Fruit fly (Drosophila melanogaster) whole organism, embryonic: ENCODE measurements around the gene ATPsynG.

Experiments
- Abd-B ChIP-seq: fragments of 200-800 bp; sonication (Bioruptor generic); optimal IDR thresholded peaks from 2 replicates; lab custom pipeline; 2018; ENCODE audit warnings: missing biosample characterization, mild to moderate bottlenecking, missing genetic modification characterization, moderate library complexity
- Ada2b ChIP-seq: fragments of 200-800 bp; sonication (Bioruptor generic); IDR thresholded peaks from 2 replicates; pipeline ENCODE4 v1.3.6; 2022; ENCODE audit warnings: missing biosample characterization, missing genetic modification characterization
- Antp ChIP-seq: fragments of 200-800 bp; sonication (Bioruptor generic); optimal IDR thresholded peaks from 3 replicates; lab custom pipeline; 2016; ENCODE audit warnings: missing biosample characterization, missing genetic modification characterization
- CG10431 ChIP-seq: fragments of 200-800 bp; sonication (Bioruptor generic); optimal IDR thresholded peaks from 3 replicates; lab custom pipeline; 2018; ENCODE audit warnings: missing biosample characterization, mild to moderate bottlenecking, missing genetic modification characterization
- CG11247 ChIP-seq: fragments of 200-800 bp; sonication (Bioruptor generic); IDR thresholded peaks from 2 replicates; pipeline ENCODE4 v1.3.6; 2022; ENCODE audit warnings: missing biosample characterization, missing genetic modification characterization
- CG11560 ChIP-seq: fragments of 200-800 bp; sonication (Bioruptor generic); IDR thresholded peaks from 3 replicates; pipeline ENCODE4 v1.3.6; 2022; ENCODE audit warnings: missing biosample characterization, missing genetic modification characterization
- CG12744 ChIP-seq: fragments of 200-800 bp; sonication (Bioruptor generic); optimal IDR thresholded peaks from 2 replicates; lab custom pipeline; 2016; ENCODE audit warnings: missing biosample characterization, missing genetic modification characterization
- CG14050 ChIP-seq: fragments of 200-800 bp; sonication (Bioruptor generic); IDR thresholded peaks from 3 replicates; pipeline ENCODE4 v1.3.6; 2022; ENCODE audit warnings: missing biosample characterization, missing genetic modification characterization
- CG14667 ChIP-seq: fragments of 200-800 bp; sonication (Bioruptor generic); IDR thresholded peaks from 2 replicates; pipeline ENCODE4 v1.3.6; 2022; ENCODE audit warnings: missing biosample characterization, missing genetic modification characterization
- CG1603 ChIP-seq: fragments of 200-800 bp; sonication (Bioruptor generic); optimal IDR thresholded peaks from 2 replicates; lab custom pipeline; 2019; ENCODE audit warnings: missing biosample characterization, mild to moderate bottlenecking, missing genetic modification characterization, moderate library complexity
- CG16779 ChIP-seq: fragments of 200-800 bp; sonication (Bioruptor generic); IDR thresholded peaks from 2 replicates; pipeline ENCODE4 v1.3.6; 2022; ENCODE audit warnings: missing biosample characterization, missing genetic modification characterization
- CG16815 ChIP-seq: fragments of 200-800 bp; sonication (Bioruptor generic); optimal IDR thresholded peaks from 3 replicates; lab custom pipeline; 2017; ENCODE audit warnings: missing biosample characterization, mild to moderate bottlenecking, missing genetic modification characterization
- CG3065 ChIP-seq: fragments of 200-800 bp; sonication (Bioruptor generic); optimal IDR thresholded peaks from 2 replicates; lab custom pipeline; 2016; ENCODE audit warnings: missing biosample characterization, missing genetic modification characterization
- CG34224 ChIP-seq: fragments of 200-800 bp; sonication (Bioruptor generic); IDR thresholded peaks from 3 replicates; pipeline ENCODE4 v1.3.6; 2022; ENCODE audit warnings: missing biosample characterization, missing genetic modification characterization; ENCODE audit not compliant: partially characterized antibody
- CG6813 ChIP-seq: fragments of 200-800 bp; sonication (Bioruptor generic); optimal IDR thresholded peaks from 2 replicates; lab custom pipeline; 2017; ENCODE audit warnings: missing biosample characterization, missing genetic modification characterization, mild to moderate bottlenecking, moderate library complexity, missing genetic modification reagents
- CG7839 ChIP-seq: fragments of 200-800 bp; sonication (Bioruptor generic); optimal IDR thresholded peaks from 3 replicates; lab custom pipeline; 2018; ENCODE audit warnings: missing biosample characterization, mild to moderate bottlenecking, missing genetic modification characterization, moderate library complexity
- CG8281 ChIP-seq: fragments of 200-800 bp; sonication (Bioruptor generic); optimal IDR thresholded peaks from 2 replicates; lab custom pipeline; 2018; ENCODE audit warnings: missing biosample characterization, mild to moderate bottlenecking, missing genetic modification characterization, moderate library complexity
- CG8290 ChIP-seq, 3 experiments: fragments of 200-800 bp; sonication (Bioruptor generic); optimal IDR thresholded peaks; 2 replicates each; lab custom pipeline; 2016 to 2019; ENCODE audit warnings: missing biosample characterization in 3 of 3, missing genetic modification characterization in 3 of 3, mild to moderate bottlenecking in 2 of 3, moderate library complexity in 1 of 3
- CrebB ChIP-seq: fragments of 200-800 bp; sonication (Bioruptor generic); optimal IDR thresholded peaks from 3 replicates; lab custom pipeline; 2018; ENCODE audit warnings: missing biosample characterization, mild to moderate bottlenecking, missing genetic modification characterization
- D19B ChIP-seq: fragments of 200-800 bp; sonication (Bioruptor generic); optimal IDR thresholded peaks from 2 replicates; lab custom pipeline; 2017; ENCODE audit warnings: missing biosample characterization, mild to moderate bottlenecking, missing genetic modification characterization
- Dp ChIP-seq: fragments of 200-800 bp; sonication (Bioruptor generic); optimal IDR thresholded peaks from 2 replicates; lab custom pipeline; 2018; ENCODE audit warnings: missing biosample characterization, mild to moderate bottlenecking, missing genetic modification characterization, moderate library complexity
- E2f2 ChIP-seq: fragments of 200-800 bp; sonication (Bioruptor generic); IDR thresholded peaks from 2 replicates; pipeline ENCODE4 v1.3.6; 2022; ENCODE audit warnings: missing biosample characterization, missing genetic modification characterization
- Elba2 ChIP-seq: fragments of 200-800 bp; sonication (Bioruptor generic); optimal IDR thresholded peaks from 3 replicates; lab custom pipeline; 2016; ENCODE audit warnings: missing biosample characterization, missing genetic modification characterization
- Fer1 ChIP-seq: fragments of 200-800 bp; sonication (Bioruptor generic); optimal IDR thresholded peaks from 2 replicates; lab custom pipeline; 2017; ENCODE audit warnings: missing biosample characterization, mild to moderate bottlenecking, missing genetic modification characterization
- Gsc ChIP-seq: fragments of 200-800 bp; sonication (Bioruptor generic); IDR thresholded peaks from 2 replicates; pipeline ENCODE4 v1.3.6; 2022; ENCODE audit warnings: missing biosample characterization, missing genetic modification characterization
- Hmr ChIP-seq: fragments of 200-800 bp; sonication (Bioruptor generic); optimal IDR thresholded peaks from 3 replicates; lab custom pipeline; 2017; ENCODE audit warnings: mild to moderate bottlenecking, missing biosample characterization, missing genetic modification reagents, missing genetic modification characterization
- MTF-1 ChIP-seq: fragments of 200-800 bp; sonication (Bioruptor generic); optimal IDR thresholded peaks from 2 replicates; lab custom pipeline; 2018; ENCODE audit warnings: missing biosample characterization, mild to moderate bottlenecking, missing genetic modification characterization, borderline replicate concordance
- Optix ChIP-seq: fragments of 200-800 bp; sonication (Bioruptor generic); IDR thresholded peaks from 3 replicates; pipeline ENCODE4 v1.3.6; 2022; ENCODE audit warnings: missing biosample characterization, missing genetic modification characterization
- Sox102F ChIP-seq: fragments of 200-800 bp; sonication (Bioruptor generic); optimal IDR thresholded peaks from 2 replicates; lab custom pipeline; 2018; ENCODE audit warnings: missing biosample characterization, mild to moderate bottlenecking, missing genetic modification characterization, moderate library complexity
- Ssrp ChIP-seq: fragments of 200-800 bp; sonication (Bioruptor generic); optimal IDR thresholded peaks from 2 replicates; lab custom pipeline; 2018; ENCODE audit warnings: missing biosample characterization, mild to moderate bottlenecking, missing genetic modification characterization, moderate library complexity
- Usf ChIP-seq: fragments of 200-800 bp; sonication (Bioruptor generic); optimal IDR thresholded peaks from 2 replicates; lab custom pipeline; 2017; ENCODE audit warnings: missing genotype, missing biosample characterization, missing genetic modification characterization
- YL-1 ChIP-seq: fragments of 200-800 bp; sonication (Bioruptor generic); optimal IDR thresholded peaks from 3 replicates; lab custom pipeline; 2017; ENCODE audit warnings: missing biosample characterization, mild to moderate bottlenecking, missing genetic modification characterization
- crol ChIP-seq: fragments of 200-800 bp; sonication (Bioruptor generic); IDR thresholded peaks from 2 replicates; pipeline ENCODE4 v1.3.6; 2022; ENCODE audit warnings: missing biosample characterization, missing genetic modification characterization
- esg ChIP-seq: fragments of 200-800 bp; sonication (Bioruptor generic); conservative IDR thresholded peaks from 2 replicates; pipeline ENCODE4 v1.3.6; 2022; ENCODE audit warnings: missing biosample characterization, missing genetic modification characterization
- gsb ChIP-seq: fragments of 200-800 bp; sonication (Bioruptor generic); IDR thresholded peaks from 2 replicates; pipeline ENCODE4 v1.3.6; 2022; ENCODE audit warnings: missing biosample characterization, missing genetic modification characterization
- gsb-n ChIP-seq: fragments of 200-800 bp; sonication (Bioruptor generic); optimal IDR thresholded peaks from 3 replicates; lab custom pipeline; 2018; ENCODE audit warnings: missing biosample characterization, mild to moderate bottlenecking, missing genetic modification characterization
- h ChIP-seq: fragments of >200 bp; optimal IDR thresholded peaks from 2 replicates; lab custom pipeline; 2017
- insv ChIP-seq, 2 experiments: fragments of 200-800 bp; sonication (Bioruptor generic); optimal IDR thresholded peaks; 3 replicates each; lab custom pipeline; 2016 to 2018; ENCODE audit warnings: missing biosample characterization in 2 of 2, missing genetic modification characterization in 2 of 2
- inv ChIP-seq: fragments of 200-800 bp; sonication (Bioruptor generic); IDR thresholded peaks from 2 replicates; pipeline ENCODE4 v1.3.6; 2022; ENCODE audit warnings: missing biosample characterization, missing genetic modification characterization; ENCODE audit not compliant: partially characterized antibody
- kah ChIP-seq: fragments of 200-800 bp; sonication (Bioruptor generic); optimal IDR thresholded peaks from 2 replicates; lab custom pipeline; 2018; ENCODE audit warnings: missing biosample characterization, mild to moderate bottlenecking, missing genetic modification characterization
- odd ChIP-seq: fragments of 200-800 bp; sonication (Bioruptor generic); optimal IDR thresholded peaks from 2 replicates; lab custom pipeline; 2017; ENCODE audit warnings: missing biosample characterization, mild to moderate bottlenecking, missing genetic modification characterization
- prd ChIP-seq, 3 experiments: fragments of >200 bp in 2 of 3; fragments of 200-800 bp in 1 of 3; sonication (Bioruptor generic) in 1 of 3; optimal IDR thresholded peaks in 2 of 3; IDR thresholded peaks in 1 of 3; 2 replicates in 2 of 3; 3 replicates in 1 of 3; pipeline versions ENCODE4 v1.3.6 to Lab custom; 2017 to 2022; ENCODE audit warnings: missing biosample characterization in 1 of 3, missing genetic modification characterization in 1 of 3
- psq ChIP-seq: fragments of 200-800 bp; sonication (Bioruptor generic); optimal IDR thresholded peaks from 2 replicates; lab custom pipeline; 2017; ENCODE audit warnings: missing biosample characterization, missing genetic modification characterization
- pum ChIP-seq: fragments of 200-800 bp; sonication (Bioruptor generic); optimal IDR thresholded peaks from 2 replicates; lab custom pipeline; 2016; ENCODE audit warnings: missing biosample characterization, missing genetic modification characterization
- repo ChIP-seq: fragments of 200-800 bp; sonication (Bioruptor generic); optimal IDR thresholded peaks from 2 replicates; lab custom pipeline; 2016; ENCODE audit warnings: missing biosample characterization, missing genetic modification characterization
- sens ChIP-seq: fragments of 200-800 bp; sonication (Bioruptor generic); peaks from one replicate; lab custom pipeline; 2016; ENCODE audit warnings: missing biosample characterization, missing genetic modification characterization
- ssp ChIP-seq: fragments of 200-800 bp; sonication (Bioruptor generic); IDR thresholded peaks from 2 replicates; pipeline ENCODE4 v1.3.6; 2022; ENCODE audit warnings: missing biosample characterization, missing genetic modification characterization
- tin ChIP-seq: fragments of 200-800 bp; sonication (Bioruptor generic); optimal IDR thresholded peaks from 3 replicates; lab custom pipeline; 2016; ENCODE audit warnings: missing biosample characterization, missing genetic modification characterization
- usp ChIP-seq: fragments of >200 bp; optimal IDR thresholded peaks from 2 replicates; lab custom pipeline; 2017; ENCODE audit warnings: missing biosample characterization, missing genetic modification characterization
- vfl ChIP-seq: fragments of 200-800 bp; sonication (Bioruptor generic); optimal IDR thresholded peaks from 2 replicates; lab custom pipeline; 2016; ENCODE audit warnings: missing biosample characterization, missing genetic modification characterization
- wor ChIP-seq: fragments of 200-800 bp; sonication (Bioruptor generic); IDR thresholded peaks from 2 replicates; pipeline ENCODE4 v1.3.6; 2022; ENCODE audit warnings: missing biosample characterization, missing genetic modification characterization
- z ChIP-seq: fragments of 200-800 bp; sonication (Bioruptor generic); IDR thresholded peaks from 3 replicates; pipeline ENCODE4 v1.3.6; 2022; ENCODE audit warnings: missing biosample characterization, missing genetic modification characterization

ATPsynG gene

DNA sequence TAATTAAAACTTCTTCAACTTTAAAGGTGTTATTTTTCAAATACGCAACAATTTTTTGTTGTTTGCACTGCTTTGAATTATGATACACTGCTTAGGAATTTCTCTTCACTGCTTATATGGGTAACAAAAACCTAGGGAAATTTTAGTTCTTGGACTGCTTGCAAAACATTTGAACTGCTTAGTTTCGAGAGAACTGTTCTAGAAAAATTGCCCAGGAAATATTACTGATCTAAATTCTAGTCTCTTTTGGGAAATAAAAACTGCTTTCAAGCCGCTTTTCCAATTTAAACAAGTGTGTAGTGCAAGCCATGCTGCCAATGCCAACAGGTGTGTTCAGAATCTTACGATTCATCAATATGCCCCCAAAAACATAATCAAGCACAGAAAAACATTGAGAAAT lies 11.7 kb downstream of the ATPsynG start (continued):
- no peak for TF ChIP-seq MTF-1 (GFP tag; lab: Kevin White, UChicago)
- no peak for TF ChIP-seq Fer1
- TF ChIP-seq CG12744 (GFP tag; lab: Kevin White, UChicago): no peak
- no peak for TF ChIP-seq CG11560 (tag; lab: Robert Waterston, UW)
- no peak for TF ChIP-seq esg (GFP tag; lab: Robert Waterston, UW)
- no peak for TF ChIP-seq crol (GFP tag; lab: Robert Waterston, UW)
- no peak for TF ChIP-seq Usf (GFP tag; lab: Kevin White, UChicago)
- TF ChIP-seq pum (GFP tag; lab: Kevin White, UChicago): no peak
- peak; percentile 31 for TF ChIP-seq Dp (GFP tag; lab: Kevin White, UChicago)
- peak; percentile 68 for TF ChIP-seq CG8290 (GFP tag; optimal IDR thresholded peaks at IDR 0.05; lab: Kevin White, UChicago)
- peak; percentile 64 to 83 for TF ChIP-seq CG8290 (tag; optimal IDR thresholded peaks at IDR 0.05; lab: Kevin White, UChicago)
- TF ChIP-seq ssp (GFP tag; lab: Robert Waterston, UW): no peak
- TF ChIP-seq Ssrp (tag; lab: Kevin White, UChicago): peak; percentile 1
- TF ChIP-seq CG8281: no peak
- TF ChIP-seq YL-1 (GFP tag; lab: Kevin White, UChicago): peak; percentile 83
- TF ChIP-seq CG11247: no peak
- TF ChIP-seq CG7839: peak; percentile 31
- TF ChIP-seq Elba2 (GFP tag; lab: Kevin White, UChicago): no peak
- no peak for TF ChIP-seq CG34224
- TF ChIP-seq CG14050: no peak
- no peak for TF ChIP-seq CG14667
- TF ChIP-seq Hmr (GFP tag; lab: Kevin White, UChicago): peak; percentile 16
- TF ChIP-seq z: no peak
- no peak for TF ChIP-seq Ada2b
- TF ChIP-seq repo (GFP tag; lab: Kevin White, UChicago): no peak
- no peak for TF ChIP-seq psq (GFP tag; lab: Kevin White, UChicago)
- TF ChIP-seq Abd-B (GFP tag; lab: Kevin White, UChicago): peak; percentile 32
- TF ChIP-seq usp: no peak
- no peak for TF ChIP-seq CG6813 (GFP tag; lab: Kevin White, UChicago)
- no peak for TF ChIP-seq D19B (GFP tag; lab: Kevin White, UChicago)
- TF ChIP-seq tin (GFP tag; lab: Kevin White, UChicago): no peak
- TF ChIP-seq CG1603 (tag; lab: Kevin White, UChicago): peak; percentile 52
- no peak for TF ChIP-seq Gsc (GFP tag; lab: Robert Waterston, UW)
- peak in 1 of 2 experiments; percentile 55 for TF ChIP-seq insv (GFP tag; optimal IDR thresholded peaks at IDR 0.05; lab: Kevin White, UChicago)
- no peak for TF ChIP-seq CG16815 (GFP tag; lab: Kevin White, UChicago)
- TF ChIP-seq Antp (GFP tag; lab: Kevin White, UChicago): no peak
- peak; percentile 80 for TF ChIP-seq sens
- TF ChIP-seq Optix (GFP tag; lab: Robert Waterston, UW): no peak
- TF ChIP-seq vfl (GFP tag; lab: Kevin White, UChicago): no peak
- TF ChIP-seq odd (GFP tag; lab: Kevin White, UChicago): no peak
- no peak for TF ChIP-seq wor
- no peak for TF ChIP-seq CG16779 (GFP tag; lab: Robert Waterston, UW)
- peak; percentile 74 for TF ChIP-seq kah (GFP tag; lab: Kevin White, UChicago)
- TF ChIP-seq h: no peak
- no peak; the same call in 1 of the 2 replicates for TF ChIP-seq E2f2 (GFP tag; lab: Robert Waterston, UW)
- TF ChIP-seq CG10431 (GFP tag; lab: Kevin White, UChicago): no peak
- no peak for TF ChIP-seq gsb (GFP tag; lab: Robert Waterston, UW)
- TF ChIP-seq Sox102F: no peak
- no peak; the same call in 1 of the 2 replicates for TF ChIP-seq inv (GFP tag; lab: Robert Waterston, UW)
- TF ChIP-seq prd (optimal IDR thresholded peaks at IDR 0.05; lab: Kevin White, UChicago): no peak
- TF ChIP-seq prd (GFP tag; IDR thresholded peaks at IDR 0.05; lab: Robert Waterston, UW): no peak
- no peak for TF ChIP-seq CrebB (tag; lab: Kevin White, UChicago)
- peak; percentile 29 for TF ChIP-seq gsb-n
- TF ChIP-seq CG3065 (GFP tag; lab: Kevin White, UChicago): no peak
